Worm (Caenorhabditis elegans): ENCODE data around the gene srh-213.
"Not testable (repeated sequence)": the region's sequence is repeated elsewhere in the genome, so short reads cannot be mapped to it uniquely, and the experiment has no call there.

The srh-213 gene

DNA sequence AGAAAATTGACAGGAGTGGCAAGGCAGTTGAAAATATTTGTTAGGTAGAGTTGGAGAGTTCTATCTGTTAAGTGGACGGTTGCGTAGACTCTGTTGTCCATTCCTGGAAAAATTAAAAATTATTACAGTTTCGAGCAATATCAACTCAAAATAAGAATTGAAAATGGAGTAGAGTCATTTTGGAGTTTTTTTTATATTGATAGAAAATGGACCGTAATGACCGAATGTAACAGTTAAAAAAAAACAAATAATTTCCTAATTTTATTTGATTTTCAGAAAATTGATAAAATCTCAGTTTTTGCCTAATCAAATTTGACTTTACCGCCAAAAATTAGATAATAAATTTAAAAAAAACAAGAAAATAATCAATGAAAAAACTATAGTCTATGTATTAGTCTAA, 32.1 kb upstream of the srh-213 start, which contains the start of gene F59B1.4:
TSS of gene F59B1.4 (minus strand) at position 101 of the 400 bp plus-strand sequence.
- TF ChIP-seq flh-1 (GFP tag; optimal IDR thresholded peaks at IDR 0.05) (no peak), nhr-12 (tag; optimal IDR thresholded peaks at IDR 0.05) (no peak), blmp-1 (tag; optimal IDR thresholded peaks at IDR 0.05) (no peak), snpc-4 (tag; optimal IDR thresholded peaks at IDR 0.05) (no peak), bed-3 (GFP tag; optimal IDR thresholded peaks at IDR 0.05) (no peak), elt-3 (tag; optimal IDR thresholded peaks at IDR 0.05) (no peak), sptf-1 (tag; optimal IDR thresholded peaks at IDR 0.05) (no peak), elt-1 (tag; optimal IDR thresholded peaks at IDR 0.05; ENCODE audit: borderline replicate concordance, insufficient read depth) (no peak), ham-2 (GFP tag; optimal IDR thresholded peaks at IDR 0.05) (no peak), lin-13 (tag; optimal IDR thresholded peaks at IDR 0.05) (no peak)

DNA sequence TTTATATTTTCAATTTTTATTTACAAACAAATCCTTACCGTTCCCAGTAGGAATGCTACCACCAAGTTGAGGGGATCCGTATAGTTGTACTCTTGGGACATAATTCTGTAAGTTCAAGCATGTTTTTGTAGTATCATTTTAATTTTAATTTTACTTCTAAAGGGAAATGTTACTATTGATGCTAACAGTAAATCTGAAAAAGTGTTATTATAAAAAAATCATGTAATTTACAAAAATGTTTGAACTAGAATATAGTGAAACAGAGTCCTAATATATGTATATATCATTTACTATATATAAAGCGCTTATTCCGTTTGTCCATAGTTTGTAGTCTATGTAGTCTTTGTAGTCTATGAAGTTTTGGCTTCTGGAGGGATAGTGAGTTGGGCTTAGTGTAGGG, 25.8 kb upstream of the srh-213 start, which contains the start of gene srx-93:
TSS of gene srx-93 (minus strand) at position 101 of the 400 bp plus-strand sequence.
- not testable (repeated sequence) for TF ChIP-seq unc-39, nhr-76, elt-3 (tag; optimal IDR thresholded peaks at IDR 0.05)

ce11 chrV:3616844-3617243, 22.0 kb upstream of the srh-213 start:
- no peak for TF ChIP-seq zip-8 (tag; optimal IDR thresholded peaks at IDR 0.05)
- no peak for TF ChIP-seq nhr-28 (tag; optimal IDR thresholded peaks at IDR 0.05)
- TF ChIP-seq lin-32 (GFP tag; optimal IDR thresholded peaks at IDR 0.05) = no peak
- TF ChIP-seq sem-2 (GFP tag; optimal IDR thresholded peaks at IDR 0.05) = no peak
- TF ChIP-seq nhr-2 (tag; optimal IDR thresholded peaks at IDR 0.05) = no peak
- TF ChIP-seq cnd-1 (tag; optimal IDR thresholded peaks at IDR 0.05) = no peak
- TF ChIP-seq ztf-11 (tag; optimal IDR thresholded peaks at IDR 0.05) = no peak
- TF ChIP-seq unc-120 (tag; optimal IDR thresholded peaks at IDR 0.05; ENCODE audit: poor library complexity, severe bottlenecking) = no peak

DNA sequence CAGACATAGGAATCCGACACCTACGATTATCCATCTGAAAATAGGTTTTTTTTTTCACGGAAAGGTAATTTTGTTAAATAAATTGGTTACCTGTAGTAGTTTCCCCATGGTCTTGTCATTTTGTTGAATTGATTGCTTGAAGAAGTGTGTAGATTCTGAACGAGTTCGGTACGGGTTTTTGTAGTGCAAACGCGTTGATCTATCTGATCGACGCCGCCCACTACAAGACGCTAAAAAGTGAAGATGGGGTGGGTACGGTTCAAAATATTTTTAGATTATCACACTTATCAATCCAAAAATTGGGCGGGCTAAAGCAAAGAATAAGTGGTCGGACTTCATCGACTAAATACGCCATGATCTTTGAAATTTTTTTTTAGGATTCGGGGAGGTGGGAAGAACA, 19.6 kb upstream of the srh-213 start, which contains the start of gene T22F3.11:
TSS of gene T22F3.11 (minus strand) at position 157 of the 400 bp plus-strand sequence.
- TF ChIP-seq mep-1 (tag; optimal IDR thresholded peaks at IDR 0.05) (no peak), nhr-2 (tag; optimal IDR thresholded peaks at IDR 0.05) (no peak), M03D4.4 (tag; optimal IDR thresholded peaks at IDR 0.05) (no peak), ces-1 (GFP tag; optimal IDR thresholded peaks at IDR 0.05) (no peak)

DNA sequence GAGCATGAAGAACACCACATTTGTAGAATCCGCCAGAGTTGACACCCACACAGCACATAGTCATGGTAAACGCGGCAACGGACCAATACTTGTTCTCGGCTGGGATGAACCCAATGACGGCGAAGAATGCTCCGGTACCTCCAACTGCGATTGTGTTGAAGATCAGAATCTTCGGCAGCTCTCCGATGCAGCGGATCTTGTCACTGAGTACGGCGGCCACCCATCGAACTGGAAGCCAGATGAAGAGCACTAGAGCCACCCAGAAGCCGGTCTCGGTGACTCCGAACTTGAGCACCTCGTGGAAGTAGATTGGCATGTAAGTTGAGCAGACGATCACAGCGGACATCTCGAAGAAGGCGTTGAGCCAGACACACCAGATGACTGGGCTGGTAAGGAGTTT, 18.2 kb upstream of the srh-213 start:
- no peak for TF ChIP-seq nhr-237 (tag; optimal IDR thresholded peaks at IDR 0.05)
- no peak for TF ChIP-seq elt-1 (tag; optimal IDR thresholded peaks at IDR 0.05; ENCODE audit: borderline replicate concordance, insufficient read depth)
- TF ChIP-seq cnd-1 (tag; optimal IDR thresholded peaks at IDR 0.05) = no peak
- TF ChIP-seq ceh-39 (tag; optimal IDR thresholded peaks at IDR 0.05) = no peak
- no peak for TF ChIP-seq ces-1 (GFP tag; optimal IDR thresholded peaks at IDR 0.05)
- TF ChIP-seq ztf-11 (tag; optimal IDR thresholded peaks at IDR 0.05) = no peak
- TF ChIP-seq nhr-2 (tag; optimal IDR thresholded peaks at IDR 0.05) = no peak
- TF ChIP-seq ceh-43 (GFP tag; optimal IDR thresholded peaks at IDR 0.05) = no peak
- no peak for TF ChIP-seq M03D4.4 (tag; optimal IDR thresholded peaks at IDR 0.05)
- TF ChIP-seq ceh-83 (GFP tag; optimal IDR thresholded peaks at IDR 0.05) = no peak
- TF ChIP-seq blmp-1 (tag; optimal IDR thresholded peaks at IDR 0.05) = no peak
- no peak for TF ChIP-seq unc-120 (tag; optimal IDR thresholded peaks at IDR 0.05; ENCODE audit: poor library complexity, severe bottlenecking)
- no peak for TF ChIP-seq zip-8 (tag; optimal IDR thresholded peaks at IDR 0.05)
- no peak for TF ChIP-seq sptf-1 (tag; optimal IDR thresholded peaks at IDR 0.05)
- no peak for TF ChIP-seq drap-1 (GFP tag; optimal IDR thresholded peaks at IDR 0.05)
- no peak for TF ChIP-seq unc-39 (tag; optimal IDR thresholded peaks at IDR 0.05)
- no peak for TF ChIP-seq unc-62 (GFP tag; optimal IDR thresholded peaks at IDR 0.05)
- no peak for TF ChIP-seq nhr-76 (tag; optimal IDR thresholded peaks at IDR 0.05)
- TF ChIP-seq mls-2 (tag; optimal IDR thresholded peaks at IDR 0.05) = no peak
- TF ChIP-seq lsy-2 (tag; optimal IDR thresholded peaks at IDR 0.05) = no peak

- TF ChIP-seq hlh-1 (tag; optimal IDR thresholded peaks at IDR 0.05) (no peak), ztf-11 (tag; optimal IDR thresholded peaks at IDR 0.05) (no peak), drap-1 (GFP tag; optimal IDR thresholded peaks at IDR 0.05) (no peak)
These were observed 16.8 kb upstream of the srh-213 start, which contains the start of gene T22F3.10 for ce11 chrV:3611654-3612053. Gene T22F3.10 (minus strand): TSS chrV:3611754.

Measured in whole organism, mixed stage, embryonic.